Fruit fly (Drosophila melanogaster): Measurements from ENCODE around the gene Fhos.

Fhos gene

DNA sequence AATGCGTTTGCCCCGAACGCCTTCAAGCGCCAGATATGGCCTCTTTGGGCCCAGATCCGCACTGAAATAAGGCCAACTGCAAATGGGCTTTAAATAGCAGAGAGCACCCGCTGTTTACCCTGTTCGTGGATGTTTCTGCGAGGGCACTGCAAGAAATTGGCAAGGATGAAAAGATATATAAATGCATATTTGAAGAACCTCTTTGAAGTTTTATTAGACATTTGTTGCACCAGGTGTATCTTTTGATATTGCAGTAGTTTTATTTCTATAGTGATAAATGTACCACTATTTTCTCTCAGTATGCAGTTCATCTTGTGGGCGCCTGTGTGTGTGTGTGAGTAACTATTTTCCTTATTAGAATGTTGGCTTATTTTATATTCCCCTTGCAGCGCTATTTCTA, 60.1 kb downstream of the Fhos start (continued):
- TF ChIP-seq crol (GFP tag; IDR thresholded peaks at IDR 0.05) (no peak), Abd-B (GFP tag; optimal IDR thresholded peaks at IDR 0.05) (no peak), CG8290 (GFP tag; optimal IDR thresholded peaks at IDR 0.05) (no peak), CG8290 (tag; optimal IDR thresholded peaks at IDR 0.05) (no peak), tna (GFP tag; IDR thresholded peaks at IDR 0.05; ENCODE audit: partially characterized antibody) (no peak), CG15073 (GFP tag; optimal IDR thresholded peaks at IDR 0.05) (no peak), lola (GFP tag; optimal IDR thresholded peaks at IDR 0.05) (no peak), trem (tag; optimal IDR thresholded peaks at IDR 0.05) (no peak), Gug (GFP tag; IDR thresholded peaks at IDR 0.05) (0 out of 4 replicates have a peak, but pooled peaks have one; percentile 8), CG14667 (GFP tag; IDR thresholded peaks at IDR 0.05) (peak; percentile 61), CG9876 (GFP tag; optimal IDR thresholded peaks at IDR 0.05) (no peak), CG1602 (GFP tag; optimal IDR thresholded peaks at IDR 0.05) (no peak), bab2 (GFP tag; optimal IDR thresholded peaks at IDR 0.05) (no peak), jumu (GFP tag; optimal IDR thresholded peaks at IDR 0.05) (no peak), Atf-2 (GFP tag; optimal IDR thresholded peaks at IDR 0.05) (no peak), Oli (tag; optimal IDR thresholded peaks at IDR 0.05) (no peak), peb (GFP tag; IDR thresholded peaks at IDR 0.05) (no peak), CG32532 (GFP tag; IDR thresholded peaks at IDR 0.05) (peak; percentile 74), chm (GFP tag; IDR thresholded peaks at IDR 0.05) (no peak), chn (GFP tag; optimal IDR thresholded peaks at IDR 0.05) (no peak), CG34422 (GFP tag; IDR thresholded peaks at IDR 0.05) (peak; percentile 53; the same call in 2 of the 3 replicates), Stat92E (GFP tag; optimal IDR thresholded peaks at IDR 0.05) (no peak), CG7372 (GFP tag; IDR thresholded peaks at IDR 0.05) (peak; percentile 56; the same call in 1 of the 2 replicates), cad (GFP tag; optimal IDR thresholded peaks at IDR 0.05) (no peak), mirr (GFP tag; optimal IDR thresholded peaks at IDR 0.05) (no peak), CG4424 (GFP tag; optimal IDR thresholded peaks at IDR 0.05) (peak; percentile 32), az2 (GFP tag; optimal IDR thresholded peaks at IDR 0.05) (peak; percentile 1), CG12659 (GFP tag; optimal IDR thresholded peaks at IDR 0.05) (no peak), CG7987 (GFP tag; optimal IDR thresholded peaks at IDR 0.05) (no peak), ttk (GFP tag; IDR thresholded peaks at IDR 0.05) (peak; percentile 67), pum (GFP tag; optimal IDR thresholded peaks at IDR 0.05) (no peak), CG6765 (GFP tag; optimal IDR thresholded peaks at IDR 0.05) (no peak), inv (GFP tag; IDR thresholded peaks at IDR 0.05; ENCODE audit: partially characterized antibody) (no peak), hb (GFP tag; IDR thresholded peaks at IDR 0.05; ENCODE audit: partially characterized antibody) (no peak), CG17912 (GFP tag; optimal IDR thresholded peaks at IDR 0.05) (no peak), Hsf (GFP tag; optimal IDR thresholded peaks at IDR 0.05) (no peak), abd-A (tag; optimal IDR thresholded peaks at IDR 0.05) (no peak), Chrac-16 (GFP tag; optimal IDR thresholded peaks at IDR 0.05) (no peak), fu2 (GFP tag; optimal IDR thresholded peaks at IDR 0.05) (no peak), CG10565 (GFP tag; optimal IDR thresholded peaks at IDR 0.05) (no peak), CG6813 (GFP tag; optimal IDR thresholded peaks at IDR 0.05) (no peak), Elba2 (GFP tag; optimal IDR thresholded peaks at IDR 0.05) (no peak), CG7556 (GFP tag; optimal IDR thresholded peaks at IDR 0.05) (no peak), BEAF-32 (GFP tag; optimal IDR thresholded peaks at IDR 0.05) (no peak), tgo (GFP tag; IDR thresholded peaks at IDR 0.05) (peak; percentile 71), CG11456 (GFP tag; IDR thresholded peaks at IDR 0.05) (peak; percentile 71; the same call in 1 of the 3 replicates), NK7.1 (GFP tag; optimal IDR thresholded peaks at IDR 0.05) (no peak), CG9437 (GFP tag; optimal IDR thresholded peaks at IDR 0.05) (no peak), ato (GFP tag; IDR thresholded peaks at IDR 0.05; ENCODE audit: partially characterized antibody) (no peak), h (optimal IDR thresholded peaks at IDR 0.05) (no peak), Fer2 (tag; optimal IDR thresholded peaks at IDR 0.05) (no peak), HLH3B (GFP tag; IDR thresholded peaks at IDR 0.05) (peak; percentile 72)

All from whole organism, embryonic.